Fruit fly (Drosophila melanogaster): Measurements from ENCODE around the gene CG3868.

- TF ChIP-seq CTCF (optimal IDR thresholded peaks at IDR 0.05) = no peak
- no peak for TF ChIP-seq CG8478 (optimal IDR thresholded peaks at IDR 0.05)
Observed at dm6 chr3L:14432252-14432651, 29.7 kb upstream of the CG3868 start.
